Fruit fly (Drosophila melanogaster) whole organism, embryonic: ENCODE results near the gene CG1774.

Experiments used
- Abd-B ChIP-seq: fragments of 200-800 bp; sonication (Bioruptor generic); optimal IDR thresholded peaks from 2 replicates; lab custom pipeline; 2018; ENCODE audit warnings: missing biosample characterization, mild to moderate bottlenecking, missing genetic modification characterization, moderate library complexity
- Blimp-1 ChIP-seq: fragments of 200-800 bp; sonication (Bioruptor generic); optimal IDR thresholded peaks from 3 replicates; lab custom pipeline; 2018; ENCODE audit warnings: missing biosample characterization, missing genetic modification characterization, mild to moderate bottlenecking, moderate library complexity, missing genetic modification reagents
- CG10431 ChIP-seq: fragments of 200-800 bp; sonication (Bioruptor generic); optimal IDR thresholded peaks from 3 replicates; lab custom pipeline; 2018; ENCODE audit warnings: missing biosample characterization, mild to moderate bottlenecking, missing genetic modification characterization
- CG11723 ChIP-seq: fragments of 200-800 bp; sonication (Bioruptor generic); optimal IDR thresholded peaks from 2 replicates; lab custom pipeline; 2017; ENCODE audit warnings: missing biosample characterization, mild to moderate bottlenecking, missing genetic modification characterization
- CG12104 ChIP-seq: fragments of 200-800 bp; sonication (Bioruptor generic); optimal IDR thresholded peaks from 3 replicates; lab custom pipeline; 2016; ENCODE audit warnings: missing biosample characterization, missing genetic modification characterization
- CG14050 ChIP-seq: fragments of 200-800 bp; sonication (Bioruptor generic); IDR thresholded peaks from 3 replicates; pipeline ENCODE4 v1.3.6; 2022; ENCODE audit warnings: missing biosample characterization, missing genetic modification characterization
- CG15696 ChIP-seq: fragments of 200-800 bp; sonication (Bioruptor generic); optimal IDR thresholded peaks from 2 replicates; lab custom pipeline; 2019; ENCODE audit warnings: missing biosample characterization, mild to moderate bottlenecking, missing genetic modification characterization, moderate library complexity
- CG16779 ChIP-seq: fragments of 200-800 bp; sonication (Bioruptor generic); IDR thresholded peaks from 2 replicates; pipeline ENCODE4 v1.3.6; 2022; ENCODE audit warnings: missing biosample characterization, missing genetic modification characterization
- CG17568 ChIP-seq: fragments of 200-800 bp; sonication (Bioruptor generic); optimal IDR thresholded peaks from 2 replicates; lab custom pipeline; 2018; ENCODE audit warnings: missing biosample characterization, mild to moderate bottlenecking, missing genetic modification characterization, moderate library complexity
- CG2129 ChIP-seq: fragments of 200-800 bp; sonication (Bioruptor generic); IDR thresholded peaks from 2 replicates; pipeline ENCODE4 v1.3.6; 2022; ENCODE audit warnings: missing biosample characterization, missing genetic modification characterization; ENCODE audit not compliant: partially characterized antibody
- CG2199 ChIP-seq: fragments of 200-800 bp; sonication (Bioruptor generic); IDR thresholded peaks from 3 replicates; pipeline ENCODE4 v1.3.6; 2022; ENCODE audit warnings: missing biosample characterization, missing genetic modification characterization
- CG2678 ChIP-seq: fragments of 200-800 bp; sonication (Bioruptor generic); optimal IDR thresholded peaks from 3 replicates; lab custom pipeline; 2019; ENCODE audit warnings: missing biosample characterization, mild to moderate bottlenecking, missing genetic modification characterization, moderate library complexity
- CG3281 ChIP-seq: fragments of 200-800 bp; sonication (Bioruptor generic); optimal IDR thresholded peaks from 3 replicates; lab custom pipeline; 2017; ENCODE audit warnings: missing biosample characterization, mild to moderate bottlenecking, missing genetic modification characterization
- CG3407 ChIP-seq: fragments of 200-800 bp; sonication (Bioruptor generic); optimal IDR thresholded peaks from 2 replicates; lab custom pipeline; 2018; ENCODE audit warnings: missing biosample characterization, mild to moderate bottlenecking, missing genetic modification characterization
- CG4282 ChIP-seq: fragments of 200-800 bp; sonication (Bioruptor generic); optimal IDR thresholded peaks from 2 replicates; lab custom pipeline; 2016; ENCODE audit warnings: missing biosample characterization, missing genetic modification characterization
- CG4730 ChIP-seq: fragments of 200-800 bp; sonication (Bioruptor generic); IDR thresholded peaks from 2 replicates; pipeline ENCODE4 v1.3.6; 2022; ENCODE audit warnings: missing biosample characterization, missing genetic modification characterization
- CG6854 ChIP-seq: fragments of 200-800 bp; sonication (Bioruptor generic); optimal IDR thresholded peaks from 3 replicates; lab custom pipeline; 2017; ENCODE audit warnings: missing biosample characterization, mild to moderate bottlenecking, missing genetic modification characterization
- CG8290 ChIP-seq, 3 experiments: fragments of 200-800 bp; sonication (Bioruptor generic); optimal IDR thresholded peaks; 2 replicates each; lab custom pipeline; 2016 to 2019; ENCODE audit warnings: missing biosample characterization in 3 of 3, missing genetic modification characterization in 3 of 3, mild to moderate bottlenecking in 2 of 3, moderate library complexity in 1 of 3
- CG8388 ChIP-seq: fragments of 200-800 bp; sonication (Bioruptor generic); optimal IDR thresholded peaks from 2 replicates; lab custom pipeline; 2019; ENCODE audit warnings: missing biosample characterization, mild to moderate bottlenecking, missing genetic modification characterization, moderate library complexity
- CG8765 ChIP-seq: fragments of 200-800 bp; sonication (Bioruptor generic); IDR thresholded peaks from 2 replicates; pipeline ENCODE4 v1.3.6; 2022; ENCODE audit warnings: missing biosample characterization, missing genetic modification characterization
- CG9817 ChIP-seq: fragments of 200-800 bp; sonication (Bioruptor generic); optimal IDR thresholded peaks from 2 replicates; lab custom pipeline; 2018; ENCODE audit warnings: missing biosample characterization, mild to moderate bottlenecking, missing genetic modification characterization, moderate library complexity
- CkIIα-i1 ChIP-seq: fragments of 200-800 bp; sonication (Bioruptor generic); IDR thresholded peaks from 2 replicates; pipeline ENCODE4 v1.3.6; 2022; ENCODE audit warnings: missing biosample characterization, missing genetic modification characterization
- Dek ChIP-seq: fragments of 200-800 bp; sonication (Bioruptor generic); optimal IDR thresholded peaks from 3 replicates; lab custom pipeline; 2019; ENCODE audit warnings: missing biosample characterization, mild to moderate bottlenecking, missing genetic modification characterization, moderate library complexity
- Ets97D ChIP-seq: fragments of 200-800 bp; sonication (Bioruptor generic); optimal IDR thresholded peaks from 3 replicates; lab custom pipeline; 2016; ENCODE audit warnings: missing biosample characterization, missing genetic modification characterization
- Fer2 ChIP-seq: fragments of 200-800 bp; sonication (Bioruptor generic); optimal IDR thresholded peaks from 2 replicates; lab custom pipeline; 2018; ENCODE audit warnings: missing biosample characterization, mild to moderate bottlenecking, missing genetic modification characterization, moderate library complexity
- Hmx ChIP-seq: fragments of 200-800 bp; sonication (Bioruptor generic); optimal IDR thresholded peaks from 2 replicates; lab custom pipeline; 2016; ENCODE audit warnings: missing biosample characterization, missing genetic modification characterization
- Hr51 ChIP-seq, 2 experiments: fragments of 200-800 bp; sonication (Bioruptor generic); optimal IDR thresholded peaks; 2 replicates in 1 of 2; 3 replicates in 1 of 2; lab custom pipeline; 2016 to 2018; ENCODE audit warnings: missing biosample characterization in 2 of 2, missing genetic modification characterization in 2 of 2, mild to moderate bottlenecking in 1 of 2, moderate library complexity in 1 of 2
- Lhr ChIP-seq: fragments of 200-800 bp; sonication (Bioruptor generic); optimal IDR thresholded peaks from 3 replicates; lab custom pipeline; 2017; ENCODE audit warnings: mild to moderate bottlenecking, missing biosample characterization, missing genetic modification reagents, missing genetic modification characterization
- Meics ChIP-seq: fragments of 200-800 bp; sonication (Bioruptor generic); optimal IDR thresholded peaks from 2 replicates; lab custom pipeline; 2017; ENCODE audit warnings: missing biosample characterization, mild to moderate bottlenecking, missing genetic modification characterization
- Mrtf ChIP-seq: fragments of 200-800 bp; sonication (Bioruptor generic); IDR thresholded peaks from 3 replicates; pipeline ENCODE4 v1.3.6; 2022; ENCODE audit warnings: missing biosample characterization, missing genetic modification characterization
- Neu2 ChIP-seq: fragments of 200-800 bp; sonication (Bioruptor generic); optimal IDR thresholded peaks from 3 replicates; lab custom pipeline; 2016; ENCODE audit warnings: missing biosample characterization, missing genetic modification characterization, borderline replicate concordance
- Nf-YA ChIP-seq: fragments of 200-800 bp; sonication (Bioruptor generic); IDR thresholded peaks from 2 replicates; pipeline ENCODE4 v1.3.6; 2022; ENCODE audit warnings: missing biosample characterization, missing genetic modification characterization
- Oli ChIP-seq: fragments of 200-800 bp; sonication (Bioruptor generic); optimal IDR thresholded peaks from 2 replicates; lab custom pipeline; 2018; ENCODE audit warnings: missing biosample characterization, mild to moderate bottlenecking, missing genetic modification characterization, moderate library complexity
- Pdp1 ChIP-seq, 2 experiments: fragments of 200-800 bp; sonication (Bioruptor generic); optimal IDR thresholded peaks; 3 replicates each; lab custom pipeline; 2016; ENCODE audit warnings: missing biosample characterization in 2 of 2, missing genetic modification characterization in 2 of 2, mild to moderate bottlenecking in 1 of 2, moderate library complexity in 1 of 2
- Six4 ChIP-seq: fragments of 200-800 bp; sonication (Bioruptor generic); optimal IDR thresholded peaks from 2 replicates; lab custom pipeline; 2016; ENCODE audit warnings: missing biosample characterization, missing genetic modification characterization
- Tbp ChIP-seq: fragments of >200 bp; optimal IDR thresholded peaks from 2 replicates; lab custom pipeline; 2018; ENCODE audit warnings: missing biosample characterization, missing genetic modification characterization
- ash1 ChIP-seq: fragments of 200-800 bp; sonication (Bioruptor generic); optimal IDR thresholded peaks from 2 replicates; lab custom pipeline; 2018; ENCODE audit warnings: missing biosample characterization, mild to moderate bottlenecking, missing genetic modification characterization
- dati ChIP-seq: fragments of 200-800 bp; sonication (Bioruptor generic); IDR thresholded peaks from 2 replicates; pipeline ENCODE4 v1.3.6; 2022; ENCODE audit warnings: missing biosample characterization, missing genetic modification characterization
- fd96Cb ChIP-seq: fragments of 200-800 bp; sonication (Bioruptor generic); optimal IDR thresholded peaks from 2 replicates; lab custom pipeline; 2018; ENCODE audit warnings: missing biosample characterization, mild to moderate bottlenecking, missing genetic modification characterization, moderate library complexity
- fru ChIP-seq: fragments of >200 bp; optimal IDR thresholded peaks from 2 replicates; lab custom pipeline; 2017
- gsb ChIP-seq: fragments of 200-800 bp; sonication (Bioruptor generic); IDR thresholded peaks from 2 replicates; pipeline ENCODE4 v1.3.6; 2022; ENCODE audit warnings: missing biosample characterization, missing genetic modification characterization
- ind ChIP-seq: fragments of 200-800 bp; sonication (Bioruptor generic); optimal IDR thresholded peaks from 3 replicates; lab custom pipeline; 2016; ENCODE audit warnings: missing biosample characterization, missing genetic modification characterization
- knrl ChIP-seq: fragments of 200-800 bp; sonication (Bioruptor generic); IDR thresholded peaks from 3 replicates; pipeline ENCODE4 v1.3.6; 2022; ENCODE audit warnings: missing biosample characterization, missing genetic modification characterization; ENCODE audit not compliant: partially characterized antibody
- lbe ChIP-seq: fragments of 200-800 bp; sonication (Bioruptor generic); optimal IDR thresholded peaks from 2 replicates; lab custom pipeline; 2016; ENCODE audit warnings: missing biosample characterization, mild to moderate bottlenecking, missing genetic modification characterization
- nmo ChIP-seq: fragments of 200-800 bp; sonication (Bioruptor generic); optimal IDR thresholded peaks from 2 replicates; lab custom pipeline; 2018; ENCODE audit warnings: missing biosample characterization, mild to moderate bottlenecking, missing genetic modification characterization, moderate library complexity
- pzg ChIP-seq: fragments of 200-800 bp; sonication (Bioruptor generic); optimal IDR thresholded peaks from 3 replicates; lab custom pipeline; 2018; ENCODE audit warnings: missing biosample characterization, mild to moderate bottlenecking, missing genetic modification characterization, moderate library complexity
- ranshi ChIP-seq: fragments of 200-800 bp; sonication (Bioruptor generic); IDR thresholded peaks from 2 replicates; pipeline ENCODE4 v1.3.6; 2022; ENCODE audit warnings: missing biosample characterization, missing genetic modification characterization
- tin ChIP-seq: fragments of 200-800 bp; sonication (Bioruptor generic); optimal IDR thresholded peaks from 3 replicates; lab custom pipeline; 2016; ENCODE audit warnings: missing biosample characterization, missing genetic modification characterization
- unpg ChIP-seq: fragments of 200-800 bp; sonication (Bioruptor generic); optimal IDR thresholded peaks from 3 replicates; lab custom pipeline; 2018; ENCODE audit warnings: missing biosample characterization, mild to moderate bottlenecking, missing genetic modification characterization, moderate library complexity
- zen ChIP-seq: fragments of 200-800 bp; sonication (Bioruptor generic); optimal IDR thresholded peaks from 3 replicates; lab custom pipeline; 2018; ENCODE audit warnings: missing biosample characterization, mild to moderate bottlenecking, missing genetic modification characterization, moderate library complexity

Gene CG1774

DNA sequence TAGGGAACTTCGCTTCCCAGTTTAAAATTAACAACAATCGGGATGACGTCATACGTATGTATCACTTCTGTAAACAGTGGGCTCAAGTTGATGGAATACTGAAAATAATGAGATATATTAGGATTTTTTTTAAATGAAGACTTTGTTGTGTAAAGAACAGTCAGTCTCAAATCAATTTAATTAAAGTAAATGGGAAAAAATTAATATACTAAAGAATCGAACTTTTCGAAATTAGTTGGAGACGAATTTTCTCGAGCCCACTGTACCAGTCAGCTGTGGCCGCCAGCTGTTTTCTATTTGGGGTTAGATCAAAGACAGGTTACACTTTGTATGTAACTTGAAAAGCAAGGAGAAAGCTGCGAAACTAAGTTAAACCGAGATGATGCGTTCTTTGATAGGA, 4.2 kb upstream of the CG1774 start, which contains the start of gene CG1635 (continued):
- peak; percentile 100 for TF ChIP-seq CG2678 (tag; lab: Kevin White, UChicago)
- TF ChIP-seq Pdp1 (GFP tag; optimal IDR thresholded peaks at IDR 0.05; lab: Kevin White, UChicago), result peak; percentile 91 to 95
- TF ChIP-seq dati (GFP tag; lab: Robert Waterston, UW), result peak; percentile 97
- peak; percentile 95 for TF ChIP-seq ash1 (GFP tag; lab: Kevin White, UChicago)
- TF ChIP-seq Dek, result peak; percentile 99
- TF ChIP-seq CG10431 (GFP tag; lab: Kevin White, UChicago), result peak; percentile 98
- peak; percentile 99 for TF ChIP-seq gsb (GFP tag; lab: Robert Waterston, UW)
- TF ChIP-seq Hr51 (GFP tag; optimal IDR thresholded peaks at IDR 0.05; lab: Kevin White, UChicago), result peak; percentile 98 to 100
- peak; percentile 92 for TF ChIP-seq CkIIα-i1 (GFP tag; lab: Robert Waterston, UW)
- no peak for TF ChIP-seq CG2129 (GFP tag; lab: Robert Waterston, UW)
- peak; percentile 97 for TF ChIP-seq Lhr (GFP tag; lab: Kevin White, UChicago)
- peak; percentile 99 for TF ChIP-seq zen (tag; lab: Kevin White, UChicago)
- no peak for TF ChIP-seq fru (lab: Kevin White, UChicago)
- peak; percentile 88 for TF ChIP-seq Abd-B
- peak; percentile 99 for TF ChIP-seq CG8388
- TF ChIP-seq Hmx (GFP tag; lab: Kevin White, UChicago), result peak; percentile 88
- TF ChIP-seq CG3281 (GFP tag; lab: Kevin White, UChicago), result peak; percentile 100
- peak; percentile 98 for TF ChIP-seq Six4 (GFP tag; lab: Kevin White, UChicago)
- no peak for TF ChIP-seq Tbp (GFP tag; lab: Kevin White, UChicago)
- TF ChIP-seq CG15696 (tag; lab: Kevin White, UChicago), result peak; percentile 98
- TF ChIP-seq Fer2 (tag; lab: Kevin White, UChicago), result peak; percentile 99
- TF ChIP-seq Oli (tag; lab: Kevin White, UChicago), result peak; percentile 100
- TF ChIP-seq nmo (GFP tag; lab: Kevin White, UChicago), result peak; percentile 97
- TF ChIP-seq CG4730 (GFP tag; lab: Robert Waterston, UW), result peak; percentile 99
- TF ChIP-seq CG16779, result peak; percentile 98
- TF ChIP-seq Ets97D, result peak; percentile 69
- peak; percentile 98 for TF ChIP-seq CG8765 (GFP tag; lab: Robert Waterston, UW)
- peak; percentile 99 for TF ChIP-seq CG6854
- peak; percentile 100 for TF ChIP-seq unpg (GFP tag; lab: Kevin White, UChicago)
- TF ChIP-seq Nf-YA (GFP tag; lab: Robert Waterston, UW), result peak; percentile 98
- peak; percentile 99 for TF ChIP-seq CG17568 (GFP tag; lab: Kevin White, UChicago)
- TF ChIP-seq ranshi (GFP tag; lab: Robert Waterston, UW), result peak; percentile 100
- TF ChIP-seq CG9817 (tag; lab: Kevin White, UChicago), result peak; percentile 100
- TF ChIP-seq CG4282 (GFP tag; lab: Kevin White, UChicago), result peak; percentile 95
- peak; percentile 96 for TF ChIP-seq CG8290 (GFP tag; optimal IDR thresholded peaks at IDR 0.05; lab: Kevin White, UChicago)
- peak; percentile 95 to 99 for TF ChIP-seq CG8290 (tag; optimal IDR thresholded peaks at IDR 0.05; lab: Kevin White, UChicago)
- peak; percentile 99 for TF ChIP-seq Mrtf
- peak; percentile 98 for TF ChIP-seq CG3407
- TF ChIP-seq CG11723 (GFP tag; lab: Kevin White, UChicago), result peak; percentile 99
- TF ChIP-seq Meics, result peak; percentile 99
- TF ChIP-seq Blimp-1 (GFP tag; lab: Kevin White, UChicago), result peak; percentile 99
- peak; percentile 99 for TF ChIP-seq tin
- TF ChIP-seq CG2199, result peak; percentile 99
- peak; percentile 93 for TF ChIP-seq CG12104 (GFP tag; lab: Kevin White, UChicago)
- TF ChIP-seq knrl (GFP tag; lab: Robert Waterston, UW), result peak; percentile 55
- peak; percentile 99 for TF ChIP-seq CG14050 (GFP tag; lab: Robert Waterston, UW)
- TF ChIP-seq ind (GFP tag; lab: Kevin White, UChicago), result peak; percentile 99
- TF ChIP-seq lbe, result peak; percentile 97
- TF ChIP-seq Neu2 (GFP tag; lab: Kevin White, UChicago), result peak; percentile 83
- TF ChIP-seq pzg (GFP tag; lab: Kevin White, UChicago), result peak; percentile 40
- TF ChIP-seq fd96Cb, result peak; percentile 99
